Fruit fly (Drosophila melanogaster) whole organism, embryonic: ENCODE measurements around the gene CG17329.
A peak's percentile ranks its signal among the peaks of the same experiment; 100 is the strongest.

Experiments used
- ATbp ChIP-seq: fragments of 200-800 bp; sonication (Bioruptor generic); optimal IDR thresholded peaks from 2 replicates; lab custom pipeline; 2017; ENCODE audit warnings: missing biosample characterization, mild to moderate bottlenecking, missing genetic modification characterization, missing genetic modification reagents
- CG10209 ChIP-seq: fragments of 200-800 bp; sonication (Bioruptor generic); optimal IDR thresholded peaks from 3 replicates; lab custom pipeline; 2017; ENCODE audit warnings: missing biosample characterization, mild to moderate bottlenecking, missing genetic modification characterization, missing genetic modification reagents
- CG11085 ChIP-seq: fragments of 200-800 bp; sonication (Bioruptor generic); IDR thresholded peaks from 2 replicates; pipeline ENCODE4 v1.3.6; 2022; ENCODE audit warnings: missing biosample characterization, missing genetic modification characterization
- CG11696 ChIP-seq: fragments of 200-800 bp; sonication (Bioruptor generic); IDR thresholded peaks from 2 replicates; pipeline ENCODE4 v1.3.6; 2022; ENCODE audit warnings: missing biosample characterization, missing genetic modification characterization
- CG13123 ChIP-seq: fragments of 200-800 bp; sonication (Bioruptor generic); optimal IDR thresholded peaks from 2 replicates; lab custom pipeline; 2016; ENCODE audit warnings: missing biosample characterization, missing genetic modification characterization
- CG13287 ChIP-seq: fragments of 200-800 bp; sonication (Bioruptor generic); IDR thresholded peaks from 2 replicates; pipeline ENCODE4 v1.3.6; 2022; ENCODE audit warnings: missing biosample characterization, missing genetic modification characterization; ENCODE audit not compliant: partially characterized antibody
- CG13424 ChIP-seq: fragments of 200-800 bp; sonication (Bioruptor generic); optimal IDR thresholded peaks from 2 replicates; lab custom pipeline; 2019; ENCODE audit warnings: missing biosample characterization, mild to moderate bottlenecking, missing genetic modification characterization, moderate library complexity
- CG15601 ChIP-seq: fragments of 200-800 bp; sonication (Bioruptor generic); optimal IDR thresholded peaks from 3 replicates; lab custom pipeline; 2019; ENCODE audit warnings: missing biosample characterization, mild to moderate bottlenecking, missing genetic modification characterization, moderate library complexity
- CG18619 ChIP-seq: fragments of 200-800 bp; sonication (Bioruptor generic); optimal IDR thresholded peaks from 3 replicates; lab custom pipeline; 2017; ENCODE audit warnings: missing biosample characterization, mild to moderate bottlenecking, missing genetic modification characterization
- CG18764 ChIP-seq: fragments of 200-800 bp; sonication (Bioruptor generic); optimal IDR thresholded peaks from 3 replicates; lab custom pipeline; 2016; ENCODE audit warnings: missing biosample characterization, missing genetic modification characterization
- CG2120 ChIP-seq: fragments of 200-800 bp; sonication (Bioruptor generic); optimal IDR thresholded peaks from 3 replicates; lab custom pipeline; 2016; ENCODE audit warnings: missing biosample characterization, missing genetic modification characterization
- CG3407 ChIP-seq: fragments of 200-800 bp; sonication (Bioruptor generic); optimal IDR thresholded peaks from 2 replicates; lab custom pipeline; 2018; ENCODE audit warnings: missing biosample characterization, mild to moderate bottlenecking, missing genetic modification characterization
- CG3726 ChIP-seq: fragments of 200-800 bp; sonication (Bioruptor generic); IDR thresholded peaks from 3 replicates; pipeline ENCODE4, ENCODE4 v1.3.6; 2022; ENCODE audit warnings: missing biosample characterization, missing genetic modification characterization
- CG7928 ChIP-seq: fragments of 200-800 bp; sonication (Bioruptor generic); optimal IDR thresholded peaks from 2 replicates; lab custom pipeline; 2017; ENCODE audit warnings: missing biosample characterization, mild to moderate bottlenecking, missing genetic modification characterization
- CG8281 ChIP-seq: fragments of 200-800 bp; sonication (Bioruptor generic); optimal IDR thresholded peaks from 2 replicates; lab custom pipeline; 2018; ENCODE audit warnings: missing biosample characterization, mild to moderate bottlenecking, missing genetic modification characterization, moderate library complexity
- CG9215 ChIP-seq: fragments of 200-800 bp; sonication (Bioruptor generic); IDR thresholded peaks from 2 replicates; pipeline ENCODE4 v1.3.6; 2022; ENCODE audit warnings: missing biosample characterization, missing genetic modification characterization
- D19B ChIP-seq: fragments of 200-800 bp; sonication (Bioruptor generic); optimal IDR thresholded peaks from 2 replicates; lab custom pipeline; 2017; ENCODE audit warnings: missing biosample characterization, mild to moderate bottlenecking, missing genetic modification characterization
- Dbx ChIP-seq: fragments of 200-800 bp; sonication (Bioruptor generic); IDR thresholded peaks from 3 replicates; pipeline ENCODE4 v1.3.6; 2022; ENCODE audit warnings: missing biosample characterization, missing genetic modification characterization
- Dfd ChIP-seq, 2 experiments: fragments of >200 bp; optimal IDR thresholded peaks; 2 replicates each; lab custom pipeline; 2017; ENCODE audit warnings: missing biosample characterization in 2 of 2, missing genetic modification characterization in 2 of 2
- Doc2 ChIP-seq: fragments of 200-800 bp; sonication (Bioruptor generic); IDR thresholded peaks from 2 replicates; pipeline ENCODE4 v1.3.6; 2022; ENCODE audit warnings: missing biosample characterization, missing genetic modification characterization
- Fer2 ChIP-seq: fragments of 200-800 bp; sonication (Bioruptor generic); optimal IDR thresholded peaks from 2 replicates; lab custom pipeline; 2018; ENCODE audit warnings: missing biosample characterization, mild to moderate bottlenecking, missing genetic modification characterization, moderate library complexity
- Fer3 ChIP-seq: fragments of 200-800 bp; sonication (Bioruptor generic); optimal IDR thresholded peaks from 2 replicates; lab custom pipeline; 2018; ENCODE audit warnings: missing biosample characterization, mild to moderate bottlenecking, missing genetic modification characterization, moderate library complexity
- Hey ChIP-seq: fragments of 200-800 bp; sonication (Bioruptor generic); optimal IDR thresholded peaks from 3 replicates; lab custom pipeline; 2018; ENCODE audit warnings: missing biosample characterization, mild to moderate bottlenecking, missing genetic modification characterization
- Nf-YA ChIP-seq: fragments of 200-800 bp; sonication (Bioruptor generic); IDR thresholded peaks from 2 replicates; pipeline ENCODE4 v1.3.6; 2022; ENCODE audit warnings: missing biosample characterization, missing genetic modification characterization
- PHDP ChIP-seq: fragments of 200-800 bp; sonication (Bioruptor generic); optimal IDR thresholded peaks from 3 replicates; lab custom pipeline; 2018; ENCODE audit warnings: missing biosample characterization, mild to moderate bottlenecking, missing genetic modification characterization, moderate library complexity
- Ssrp ChIP-seq: fragments of 200-800 bp; sonication (Bioruptor generic); optimal IDR thresholded peaks from 2 replicates; lab custom pipeline; 2018; ENCODE audit warnings: missing biosample characterization, mild to moderate bottlenecking, missing genetic modification characterization, moderate library complexity
- Stat92E ChIP-seq, 3 experiments: fragments of >200 bp in 2 of 3; fragments of 200-800 bp in 1 of 3; sonication (Bioruptor generic) in 1 of 3; optimal IDR thresholded peaks; 2 replicates each; lab custom pipeline; 2017 to 2019; ENCODE audit warnings: missing biosample characterization in 3 of 3, missing genetic modification characterization in 3 of 3, mild to moderate bottlenecking in 1 of 3, moderate library complexity in 1 of 3
- TFAM ChIP-seq: fragments of 200-800 bp; sonication (Bioruptor generic); optimal IDR thresholded peaks from 2 replicates; lab custom pipeline; 2017; ENCODE audit warnings: missing biosample characterization, missing genetic modification characterization, inconsistent platforms
- Trl ChIP-seq, 3 experiments: fragments of >200 bp in 2 of 3; fragments of 200-800 bp in 1 of 3; sonication (Bioruptor generic) in 1 of 3; optimal IDR thresholded peaks; 2 replicates in 1 of 3; 3 replicates in 2 of 3; lab custom pipeline; 2016 to 2017; ENCODE audit warnings: missing biosample characterization in 1 of 3, missing genetic modification characterization in 1 of 3
- ac ChIP-seq: fragments of 200-800 bp; sonication (Bioruptor generic); optimal IDR thresholded peaks from 3 replicates; lab custom pipeline; 2017; ENCODE audit warnings: missing biosample characterization, mild to moderate bottlenecking, missing genetic modification characterization
- ara ChIP-seq: fragments of 200-800 bp; sonication (Bioruptor generic); IDR thresholded peaks from 2 replicates; pipeline ENCODE4 v1.3.6; 2022; ENCODE audit warnings: missing biosample characterization, missing genetic modification characterization
- az2 ChIP-seq: fragments of 200-800 bp; sonication (Bioruptor generic); optimal IDR thresholded peaks from 3 replicates; lab custom pipeline; 2016; ENCODE audit warnings: missing biosample characterization, missing genetic modification characterization
- caup ChIP-seq: fragments of 200-800 bp; sonication (Bioruptor generic); optimal IDR thresholded peaks from 3 replicates; lab custom pipeline; 2017; ENCODE audit warnings: missing biosample characterization, mild to moderate bottlenecking, missing genetic modification characterization, moderate library complexity; ENCODE audit not compliant: severe bottlenecking
- exex ChIP-seq: fragments of 200-800 bp; sonication (Bioruptor generic); optimal IDR thresholded peaks from 4 replicates; lab custom pipeline; 2018; ENCODE audit warnings: missing biosample characterization, mild to moderate bottlenecking, missing genetic modification characterization, moderate library complexity
- eyg ChIP-seq: fragments of 200-800 bp; sonication (Bioruptor generic); optimal IDR thresholded peaks from 3 replicates; lab custom pipeline; 2016; ENCODE audit warnings: missing biosample characterization, missing genetic modification characterization
- fd102C ChIP-seq: fragments of 200-800 bp; sonication (Bioruptor generic); optimal IDR thresholded peaks from 2 replicates; lab custom pipeline; 2018; ENCODE audit warnings: missing biosample characterization, mild to moderate bottlenecking, missing genetic modification characterization, moderate library complexity
- fd96Cb ChIP-seq: fragments of 200-800 bp; sonication (Bioruptor generic); optimal IDR thresholded peaks from 2 replicates; lab custom pipeline; 2018; ENCODE audit warnings: missing biosample characterization, mild to moderate bottlenecking, missing genetic modification characterization, moderate library complexity
- gfzf ChIP-seq: fragments of 200-800 bp; sonication (Bioruptor generic); optimal IDR thresholded peaks from 2 replicates; lab custom pipeline; 2016; ENCODE audit warnings: missing biosample characterization, mild to moderate bottlenecking, missing genetic modification characterization, moderate library complexity
- her ChIP-seq: fragments of 200-800 bp; sonication (Bioruptor generic); optimal IDR thresholded peaks from 2 replicates; lab custom pipeline; 2016; ENCODE audit warnings: missing biosample characterization, missing genetic modification characterization
- hkb ChIP-seq, 2 experiments: fragments of 200-800 bp in 1 of 2; fragments of >200 bp in 1 of 2; sonication (Bioruptor generic) in 1 of 2; IDR thresholded peaks in 1 of 2; optimal IDR thresholded peaks in 1 of 2; 2 replicates each; pipeline versions ENCODE4 v1.3.6 to Lab custom; 2017 to 2022; ENCODE audit warnings: missing biosample characterization in 1 of 2, missing genetic modification characterization in 1 of 2
- lmd ChIP-seq: fragments of 200-800 bp; sonication (Bioruptor generic); IDR thresholded peaks from 2 replicates; pipeline ENCODE4 v1.3.6; 2022; ENCODE audit warnings: missing biosample characterization, missing genetic modification characterization
- pb ChIP-seq: fragments of 200-800 bp; sonication (Bioruptor generic); optimal IDR thresholded peaks from 3 replicates; lab custom pipeline; 2016; ENCODE audit warnings: missing biosample characterization, missing genetic modification characterization
- pho ChIP-seq: fragments of 200-800 bp; sonication (Bioruptor generic); optimal IDR thresholded peaks from 2 replicates; lab custom pipeline; 2016; ENCODE audit warnings: missing biosample characterization, missing genetic modification characterization
- pros ChIP-seq: fragments of 200-800 bp; sonication (Bioruptor generic); optimal IDR thresholded peaks from 3 replicates; lab custom pipeline; 2019; ENCODE audit warnings: missing biosample characterization, mild to moderate bottlenecking, missing genetic modification characterization, moderate library complexity
- repo ChIP-seq: fragments of 200-800 bp; sonication (Bioruptor generic); optimal IDR thresholded peaks from 2 replicates; lab custom pipeline; 2016; ENCODE audit warnings: missing biosample characterization, missing genetic modification characterization
- rib ChIP-seq: fragments of 200-800 bp; sonication (Bioruptor generic); IDR thresholded peaks from 2 replicates; pipeline ENCODE4 v1.3.6; 2022; ENCODE audit warnings: missing biosample characterization, missing genetic modification characterization
- slbo ChIP-seq: fragments of 200-800 bp; sonication (Bioruptor generic); IDR thresholded peaks from 2 replicates; pipeline ENCODE4 v1.3.6; 2022; ENCODE audit warnings: missing biosample characterization, missing genetic modification characterization
- tna ChIP-seq: fragments of 200-800 bp; sonication (Bioruptor generic); IDR thresholded peaks from 2 replicates; pipeline ENCODE4 v1.3.6; 2022; ENCODE audit warnings: missing biosample characterization, missing genetic modification characterization; ENCODE audit not compliant: partially characterized antibody

CG17329 gene

dm6 chr2L:16287602-16288392, 3.3 kb upstream of the CG17329 start, which contains the start of the genes crp and pkaap (continued):
- peak; percentile 98 for TF ChIP-seq gfzf (GFP tag; lab: Kevin White, UChicago)
- no peak for TF ChIP-seq CG13287 (GFP tag; lab: Robert Waterston, UW)
- no peak for TF ChIP-seq Dbx
- TF ChIP-seq exex (tag; lab: Kevin White, UChicago): peak; percentile 13
- TF ChIP-seq slbo (GFP tag; lab: Robert Waterston, UW): no peak
- peak; percentile 75 for TF ChIP-seq CG15601
- peak; percentile 42 for TF ChIP-seq Fer2 (tag; lab: Kevin White, UChicago)
- TF ChIP-seq ac (GFP tag; lab: Kevin White, UChicago): peak; percentile 3
- TF ChIP-seq CG8281 (tag; lab: Kevin White, UChicago): peak; percentile 22
- TF ChIP-seq hkb (optimal IDR thresholded peaks at IDR 0.05; lab: Kevin White, UChicago): peak; percentile 60
- no peak for TF ChIP-seq hkb (GFP tag; IDR thresholded peaks at IDR 0.05; lab: Robert Waterston, UW)
- peak; percentile 65 for TF ChIP-seq eyg (GFP tag; lab: Kevin White, UChicago)
- TF ChIP-seq CG3726 (GFP tag; lab: Robert Waterston, UW): no peak
- TF ChIP-seq pros: peak; percentile 23
- TF ChIP-seq CG11696: no peak
- TF ChIP-seq CG10209 (GFP tag; lab: Kevin White, UChicago): peak; percentile 71
- TF ChIP-seq CG13424: peak; percentile 46
- peak; percentile 69 for TF ChIP-seq CG3407
- no peak for TF ChIP-seq tna
- no peak for TF ChIP-seq Ssrp (tag; lab: Kevin White, UChicago)
- peak; percentile 67 for TF ChIP-seq PHDP
- peak; percentile 16 for TF ChIP-seq Hey
- no peak for TF ChIP-seq Doc2 (GFP tag; lab: Robert Waterston, UW)
- TF ChIP-seq CG7928 (GFP tag; lab: Kevin White, UChicago): peak; percentile 35
- peak; percentile 82 for TF ChIP-seq az2 (GFP tag; lab: Kevin White, UChicago)
- peak; percentile 54 for TF ChIP-seq pb (GFP tag; lab: Kevin White, UChicago)
- TF ChIP-seq her (GFP tag; lab: Kevin White, UChicago): peak; percentile 84
- no peak for TF ChIP-seq TFAM (GFP tag; lab: Kevin White, UChicago)
- TF ChIP-seq Fer3: peak; percentile 75
- TF ChIP-seq D19B (GFP tag; lab: Kevin White, UChicago): peak; percentile 3
- no peak for TF ChIP-seq ara (GFP tag; lab: Robert Waterston, UW)
- peak; percentile 81 for TF ChIP-seq CG18764 (GFP tag; lab: Kevin White, UChicago)
- TF ChIP-seq Dfd (GFP tag; optimal IDR thresholded peaks at IDR 0.05; lab: Kevin White, UChicago): no peak
- peak; percentile 92 for TF ChIP-seq CG2120
- peak in 1 of 3 experiments; percentile 84 for TF ChIP-seq Stat92E (GFP tag; optimal IDR thresholded peaks at IDR 0.05; lab: Kevin White, UChicago)
- TF ChIP-seq Nf-YA (GFP tag; lab: Robert Waterston, UW): no peak
- TF ChIP-seq ATbp (GFP tag; lab: Kevin White, UChicago): peak; percentile 49
- no peak for TF ChIP-seq Trl (optimal IDR thresholded peaks at IDR 0.05; lab: Kevin White, UChicago)
- peak; percentile 94 for TF ChIP-seq Trl (GFP tag; optimal IDR thresholded peaks at IDR 0.05; lab: Kevin White, UChicago)
- peak; percentile 74 for TF ChIP-seq repo (GFP tag; lab: Kevin White, UChicago)
- TF ChIP-seq lmd (GFP tag; lab: Robert Waterston, UW): no peak
- TF ChIP-seq CG11085 (GFP tag; lab: Robert Waterston, UW): no peak
- no peak for TF ChIP-seq CG9215 (GFP tag; lab: Robert Waterston, UW)
- peak; percentile 53 for TF ChIP-seq fd96Cb
- TF ChIP-seq CG13123: peak; percentile 73
- TF ChIP-seq fd102C (GFP tag; lab: Kevin White, UChicago): peak; percentile 11
- TF ChIP-seq CG18619 (GFP tag; lab: Kevin White, UChicago): peak; percentile 52
- peak; percentile 83 for TF ChIP-seq pho (GFP tag; lab: Kevin White, UChicago)
- no peak for TF ChIP-seq rib (GFP tag; lab: Robert Waterston, UW)
- peak; percentile 87 for TF ChIP-seq caup (GFP tag; lab: Kevin White, UChicago)
